Fruit fly (Drosophila melanogaster) whole organism, embryonic: Measurements from ENCODE around the gene CG8149.

Experiments
- Atf6 ChIP-seq: fragments of 200-800 bp; sonication (Bioruptor generic); IDR thresholded peaks from 2 replicates; pipeline ENCODE4 v1.3.6; 2022; ENCODE audit warnings: missing biosample characterization, missing genetic modification characterization
- CG10267 ChIP-seq: fragments of 200-800 bp; sonication (Bioruptor generic); optimal IDR thresholded peaks from 2 replicates; lab custom pipeline; 2018; ENCODE audit warnings: missing biosample characterization, mild to moderate bottlenecking, missing genetic modification characterization, moderate library complexity
- CG11695 ChIP-seq: fragments of 200-800 bp; sonication (Bioruptor generic); IDR thresholded peaks from 3 replicates; pipeline ENCODE4 v1.3.6; 2022; ENCODE audit warnings: missing biosample characterization, missing genetic modification characterization
- CG11723 ChIP-seq: fragments of 200-800 bp; sonication (Bioruptor generic); optimal IDR thresholded peaks from 2 replicates; lab custom pipeline; 2017; ENCODE audit warnings: missing biosample characterization, mild to moderate bottlenecking, missing genetic modification characterization
- CG12104 ChIP-seq: fragments of 200-800 bp; sonication (Bioruptor generic); optimal IDR thresholded peaks from 3 replicates; lab custom pipeline; 2016; ENCODE audit warnings: missing biosample characterization, missing genetic modification characterization
- CG13296 ChIP-seq: fragments of 200-800 bp; sonication (Bioruptor generic); optimal IDR thresholded peaks from 3 replicates; lab custom pipeline; 2018; ENCODE audit warnings: missing biosample characterization, mild to moderate bottlenecking, missing genetic modification characterization
- CG13424 ChIP-seq: fragments of 200-800 bp; sonication (Bioruptor generic); optimal IDR thresholded peaks from 2 replicates; lab custom pipeline; 2019; ENCODE audit warnings: missing biosample characterization, mild to moderate bottlenecking, missing genetic modification characterization, moderate library complexity
- CG15601 ChIP-seq: fragments of 200-800 bp; sonication (Bioruptor generic); optimal IDR thresholded peaks from 3 replicates; lab custom pipeline; 2019; ENCODE audit warnings: missing biosample characterization, mild to moderate bottlenecking, missing genetic modification characterization, moderate library complexity
- CG2116 ChIP-seq: fragments of 200-800 bp; sonication (Bioruptor generic); optimal IDR thresholded peaks from 3 replicates; lab custom pipeline; 2018; ENCODE audit warnings: missing biosample characterization, mild to moderate bottlenecking, missing genetic modification characterization
- CG2889 ChIP-seq: fragments of 200-800 bp; sonication (Bioruptor generic); IDR thresholded peaks from 3 replicates; pipeline ENCODE4 v1.3.6; 2022; ENCODE audit warnings: missing biosample characterization, missing genetic modification characterization
- CG34422 ChIP-seq: fragments of 200-800 bp; sonication (Bioruptor generic); IDR thresholded peaks from 3 replicates; pipeline ENCODE4 v1.3.6; 2022; ENCODE audit warnings: missing biosample characterization, missing genetic modification characterization
- CG3995 ChIP-seq: fragments of 200-800 bp; sonication (Bioruptor generic); optimal IDR thresholded peaks from 3 replicates; lab custom pipeline; 2016; ENCODE audit warnings: missing biosample characterization, missing genetic modification characterization
- CG7372 ChIP-seq: fragments of 200-800 bp; sonication (Bioruptor generic); IDR thresholded peaks from 2 replicates; pipeline ENCODE4 v1.3.6; 2022; ENCODE audit warnings: missing biosample characterization, missing genetic modification characterization
- CG7745 ChIP-seq: fragments of 200-800 bp; sonication (Bioruptor generic); optimal IDR thresholded peaks from 2 replicates; lab custom pipeline; 2018; ENCODE audit warnings: missing biosample characterization, mild to moderate bottlenecking, missing genetic modification characterization, moderate library complexity
- CG8281 ChIP-seq: fragments of 200-800 bp; sonication (Bioruptor generic); optimal IDR thresholded peaks from 2 replicates; lab custom pipeline; 2018; ENCODE audit warnings: missing biosample characterization, mild to moderate bottlenecking, missing genetic modification characterization, moderate library complexity
- CG8765 ChIP-seq: fragments of 200-800 bp; sonication (Bioruptor generic); IDR thresholded peaks from 2 replicates; pipeline ENCODE4 v1.3.6; 2022; ENCODE audit warnings: missing biosample characterization, missing genetic modification characterization
- CG9797 ChIP-seq: fragments of 200-800 bp; sonication (Bioruptor generic); optimal IDR thresholded peaks from 3 replicates; lab custom pipeline; 2018; ENCODE audit warnings: missing biosample characterization, mild to moderate bottlenecking, missing genetic modification characterization
- CG9817 ChIP-seq: fragments of 200-800 bp; sonication (Bioruptor generic); optimal IDR thresholded peaks from 2 replicates; lab custom pipeline; 2018; ENCODE audit warnings: missing biosample characterization, mild to moderate bottlenecking, missing genetic modification characterization, moderate library complexity
- Dbx ChIP-seq: fragments of 200-800 bp; sonication (Bioruptor generic); IDR thresholded peaks from 3 replicates; pipeline ENCODE4 v1.3.6; 2022; ENCODE audit warnings: missing biosample characterization, missing genetic modification characterization
- Dll ChIP-seq: fragments of 200-800 bp; sonication (Bioruptor generic); IDR thresholded peaks from 4 replicates; pipeline ENCODE4 v1.3.6; 2022; ENCODE audit warnings: missing biosample characterization, missing genetic modification characterization; ENCODE audit not compliant: partially characterized antibody
- Doc2 ChIP-seq: fragments of 200-800 bp; sonication (Bioruptor generic); IDR thresholded peaks from 2 replicates; pipeline ENCODE4 v1.3.6; 2022; ENCODE audit warnings: missing biosample characterization, missing genetic modification characterization
- Elba2 ChIP-seq: fragments of 200-800 bp; sonication (Bioruptor generic); optimal IDR thresholded peaks from 3 replicates; lab custom pipeline; 2016; ENCODE audit warnings: missing biosample characterization, missing genetic modification characterization
- Fer2 ChIP-seq: fragments of 200-800 bp; sonication (Bioruptor generic); optimal IDR thresholded peaks from 2 replicates; lab custom pipeline; 2018; ENCODE audit warnings: missing biosample characterization, mild to moderate bottlenecking, missing genetic modification characterization, moderate library complexity
- HHEX ChIP-seq: fragments of 200-800 bp; sonication (Bioruptor generic); optimal IDR thresholded peaks from 3 replicates; lab custom pipeline; 2017; ENCODE audit warnings: missing biosample characterization, mild to moderate bottlenecking, missing genetic modification characterization, missing genetic modification reagents
- HLH3B ChIP-seq: fragments of 200-800 bp; sonication (Bioruptor generic); IDR thresholded peaks from 2 replicates; pipeline ENCODE4 v1.3.6; 2022; ENCODE audit warnings: missing biosample characterization, missing genetic modification characterization
- MESR4 ChIP-seq: fragments of 200-800 bp; sonication (Bioruptor generic); optimal IDR thresholded peaks from 2 replicates; lab custom pipeline; 2018; ENCODE audit warnings: missing biosample characterization, mild to moderate bottlenecking, missing genetic modification characterization, moderate library complexity
- NFAT ChIP-seq: fragments of 200-800 bp; sonication (Bioruptor generic); IDR thresholded peaks from 2 replicates; pipeline ENCODE4 v1.3.6; 2022; ENCODE audit warnings: missing biosample characterization, missing genetic modification characterization
- Poxn ChIP-seq: fragments of 200-800 bp; sonication (Bioruptor generic); IDR thresholded peaks from 2 replicates; pipeline ENCODE4 v1.3.6; 2022; ENCODE audit warnings: missing biosample characterization, missing genetic modification characterization
- Spps ChIP-seq: fragments of 200-800 bp; sonication (Bioruptor generic); optimal IDR thresholded peaks from 2 replicates; lab custom pipeline; 2018; ENCODE audit warnings: missing biosample characterization, mild to moderate bottlenecking, missing genetic modification characterization
- ara ChIP-seq: fragments of 200-800 bp; sonication (Bioruptor generic); IDR thresholded peaks from 2 replicates; pipeline ENCODE4 v1.3.6; 2022; ENCODE audit warnings: missing biosample characterization, missing genetic modification characterization
- cas ChIP-seq: fragments of 200-800 bp; sonication (Bioruptor generic); IDR thresholded peaks from 2 replicates; pipeline ENCODE4 v1.3.6; 2022; ENCODE audit warnings: missing biosample characterization, missing genetic modification characterization
- dan ChIP-seq: fragments of 200-800 bp; sonication (Bioruptor generic); IDR thresholded peaks from 2 replicates; pipeline ENCODE4 v1.3.6; 2022; ENCODE audit warnings: missing biosample characterization, missing genetic modification characterization
- dimm ChIP-seq: fragments of 200-800 bp; sonication (Bioruptor generic); IDR thresholded peaks from 2 replicates; pipeline ENCODE4 v1.3.6; 2022; ENCODE audit warnings: missing biosample characterization, missing genetic modification characterization
- dysf ChIP-seq: fragments of 200-800 bp; sonication (Bioruptor generic); IDR thresholded peaks from 3 replicates; pipeline ENCODE4 v1.3.6; 2022; ENCODE audit warnings: missing biosample characterization, missing genetic modification characterization
- ems ChIP-seq: fragments of 200-800 bp; sonication (Bioruptor generic); optimal IDR thresholded peaks from 3 replicates; lab custom pipeline; 2016; ENCODE audit warnings: missing biosample characterization, missing genetic modification characterization
- esg ChIP-seq: fragments of 200-800 bp; sonication (Bioruptor generic); conservative IDR thresholded peaks from 2 replicates; pipeline ENCODE4 v1.3.6; 2022; ENCODE audit warnings: missing biosample characterization, missing genetic modification characterization
- eyg ChIP-seq: fragments of 200-800 bp; sonication (Bioruptor generic); optimal IDR thresholded peaks from 3 replicates; lab custom pipeline; 2016; ENCODE audit warnings: missing biosample characterization, missing genetic modification characterization
- grau ChIP-seq: fragments of 200-800 bp; optimal IDR thresholded peaks from 3 replicates; lab custom pipeline; 2019; ENCODE audit warnings: missing biosample characterization, mild to moderate bottlenecking, missing genetic modification characterization, moderate library complexity
- grn ChIP-seq: fragments of 200-800 bp; sonication (Bioruptor generic); optimal IDR thresholded peaks from 3 replicates; lab custom pipeline; 2017; ENCODE audit warnings: missing biosample characterization, missing genetic modification characterization
- hth ChIP-seq: fragments of >200 bp; optimal IDR thresholded peaks from 2 replicates; lab custom pipeline; 2017; ENCODE audit warnings: inconsistent platforms
- insv ChIP-seq, 2 experiments: fragments of 200-800 bp; sonication (Bioruptor generic); optimal IDR thresholded peaks; 3 replicates each; lab custom pipeline; 2016 to 2018; ENCODE audit warnings: missing biosample characterization in 2 of 2, missing genetic modification characterization in 2 of 2
- onecut ChIP-seq: fragments of 200-800 bp; sonication (Bioruptor generic); IDR thresholded peaks from 2 replicates; pipeline ENCODE4 v1.3.6; 2022; ENCODE audit warnings: missing biosample characterization, missing genetic modification characterization
- otp ChIP-seq: fragments of 200-800 bp; sonication (Bioruptor generic); IDR thresholded peaks from 3 replicates; pipeline ENCODE4, ENCODE4 v1.3.6; 2022; ENCODE audit warnings: missing biosample characterization, missing genetic modification characterization
- peb ChIP-seq: fragments of 200-800 bp; sonication (Bioruptor generic); IDR thresholded peaks from 2 replicates; pipeline ENCODE4 v1.3.6; 2022; ENCODE audit warnings: missing biosample characterization, missing genetic modification characterization
- row ChIP-seq: fragments of 200-800 bp; sonication (Bioruptor generic); IDR thresholded peaks from 3 replicates; pipeline ENCODE4 v1.3.6; 2022; ENCODE audit warnings: missing biosample characterization, missing genetic modification characterization
- sc ChIP-seq, 3 experiments: fragments of >200 bp in 2 of 3; fragments of 200-800 bp in 1 of 3; sonication (Bioruptor generic) in 1 of 3; optimal IDR thresholded peaks; 2 replicates in 2 of 3; 3 replicates in 1 of 3; lab custom pipeline; 2017; ENCODE audit warnings: mild to moderate bottlenecking in 1 of 3, missing biosample characterization in 1 of 3, missing genetic modification characterization in 1 of 3, missing genetic modification reagents in 1 of 3
- sens-2 ChIP-seq: fragments of 200-800 bp; sonication (Bioruptor generic); IDR thresholded peaks from 2 replicates; pipeline ENCODE4 v1.3.6; 2022; ENCODE audit warnings: missing biosample characterization, missing genetic modification characterization
- sisA ChIP-seq: fragments of 200-800 bp; sonication (Bioruptor generic); IDR thresholded peaks from 2 replicates; pipeline ENCODE4 v1.3.6; 2022; ENCODE audit warnings: missing biosample characterization, missing genetic modification characterization
- slou ChIP-seq: fragments of 200-800 bp; sonication (Bioruptor generic); optimal IDR thresholded peaks from 3 replicates; lab custom pipeline; 2016; ENCODE audit warnings: missing biosample characterization, missing genetic modification characterization
- sr ChIP-seq: fragments of 200-800 bp; sonication (Bioruptor generic); IDR thresholded peaks from 3 replicates; pipeline ENCODE4 v1.3.6; 2022; ENCODE audit warnings: missing biosample characterization, missing genetic modification characterization
- tll ChIP-seq, 2 experiments: fragments of 200-800 bp in 1 of 2; fragments of >200 bp in 1 of 2; sonication (Bioruptor generic) in 1 of 2; optimal IDR thresholded peaks; 2 replicates each; lab custom pipeline; 2017 to 2019; ENCODE audit warnings: missing biosample characterization in 2 of 2, missing genetic modification characterization in 2 of 2, mild to moderate bottlenecking in 1 of 2, moderate library complexity in 1 of 2
- trem ChIP-seq: fragments of 200-800 bp; optimal IDR thresholded peaks from 3 replicates; lab custom pipeline; 2019; ENCODE audit warnings: missing biosample characterization, mild to moderate bottlenecking, missing genetic modification characterization, moderate library complexity

The CG8149 gene

DNA sequence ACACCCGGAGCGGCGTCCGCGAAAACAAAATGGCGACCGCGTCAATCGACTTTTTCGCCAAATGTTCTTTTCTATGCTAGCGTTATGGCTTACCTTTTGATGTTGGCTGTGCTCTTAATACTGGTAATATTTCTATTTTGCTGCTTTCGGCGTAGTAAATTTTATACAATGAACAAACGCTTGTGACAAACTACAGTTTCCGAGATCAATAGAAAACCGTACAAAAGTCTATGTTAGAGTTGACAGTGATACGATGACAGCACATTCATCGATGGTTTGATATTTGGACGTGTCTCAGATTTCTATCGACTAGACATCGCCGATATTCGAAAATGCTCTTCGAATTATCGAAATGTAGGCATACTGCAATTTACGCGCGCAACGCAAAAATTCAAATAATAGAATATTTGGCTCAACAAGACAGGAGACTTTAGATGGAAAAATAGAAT lies 5.6 kb downstream of the CG8149 start, which contains the start of gene rump (continued):
- TF ChIP-seq Atf6 (GFP tag; lab: Robert Waterston, UW) (no peak), dan (no peak), hth (lab: Kevin White, UChicago) (no peak), Dll (GFP tag; lab: Robert Waterston, UW) (no peak), CG9797 (peak; percentile 63), onecut (GFP tag; lab: Robert Waterston, UW) (peak; percentile 51; the same call in 1 of the 2 replicates), row (GFP tag; lab: Robert Waterston, UW) (no peak), HLH3B (no peak), trem (tag; lab: Kevin White, UChicago) (peak; percentile 77), CG11695 (GFP tag; lab: Robert Waterston, UW) (no peak), NFAT (GFP tag; lab: Robert Waterston, UW) (no peak), sisA (GFP tag; lab: Robert Waterston, UW) (no peak), ara (GFP tag; lab: Robert Waterston, UW) (no peak), CG9817 (tag; lab: Kevin White, UChicago) (no peak), Elba2 (GFP tag; lab: Kevin White, UChicago) (no peak), esg (GFP tag; lab: Robert Waterston, UW) (no peak), CG8281 (tag; lab: Kevin White, UChicago) (no peak), MESR4 (GFP tag; lab: Kevin White, UChicago) (peak; percentile 94), CG7745 (tag; lab: Kevin White, UChicago) (peak; percentile 1), HHEX (GFP tag; lab: Kevin White, UChicago) (no peak), CG2889 (no peak), insv (GFP tag; optimal IDR thresholded peaks at IDR 0.05; lab: Kevin White, UChicago) (no peak), Fer2 (tag; lab: Kevin White, UChicago) (no peak), Dbx (GFP tag; lab: Robert Waterston, UW) (no peak), CG10267 (peak; percentile 65), dimm (no peak), CG34422 (no peak), ems (GFP tag; lab: Kevin White, UChicago) (no peak), eyg (no peak), grau (tag; lab: Kevin White, UChicago) (peak; percentile 34), CG7372 (GFP tag; lab: Robert Waterston, UW) (no peak), CG12104 (GFP tag; lab: Kevin White, UChicago) (no peak), otp (GFP tag; lab: Robert Waterston, UW) (no peak), sens-2 (GFP tag; lab: Robert Waterston, UW) (no peak), sc (optimal IDR thresholded peaks at IDR 0.05; lab: Kevin White, UChicago) (no peak), sc (GFP tag; optimal IDR thresholded peaks at IDR 0.05; lab: Kevin White, UChicago) (no peak), CG3995 (GFP tag; lab: Kevin White, UChicago) (peak; percentile 94), peb (GFP tag; lab: Robert Waterston, UW) (no peak), grn (GFP tag; lab: Kevin White, UChicago) (no peak), cas (GFP tag; lab: Robert Waterston, UW) (no peak), slou (no peak), CG11723 (GFP tag; lab: Kevin White, UChicago) (no peak), Doc2 (GFP tag; lab: Robert Waterston, UW) (no peak), CG13296 (GFP tag; lab: Kevin White, UChicago) (no peak), CG2116 (GFP tag; lab: Kevin White, UChicago) (peak; percentile 95), dysf (GFP tag; lab: Robert Waterston, UW) (no peak), CG15601 (peak; percentile 34), CG8765 (GFP tag; lab: Robert Waterston, UW) (no peak), tll (GFP tag; optimal IDR thresholded peaks at IDR 0.05; lab: Kevin White, UChicago) (no peak), Spps (tag; lab: Kevin White, UChicago) (no peak), sr (no peak), Poxn (GFP tag; lab: Robert Waterston, UW) (no peak), CG13424 (tag; lab: Kevin White, UChicago) (no peak)
